Fruit fly (Drosophila melanogaster) whole organism, embryonic: Measurements from ENCODE around the gene CG15403.

ENCODE experiments used
- Adf1 ChIP-seq: fragments of 200-800 bp; sonication (Bioruptor generic); IDR thresholded peaks from 2 replicates; pipeline ENCODE4 v1.3.6; 2022; ENCODE audit warnings: missing biosample characterization, missing genetic modification characterization
- BEAF-32 ChIP-seq: fragments of 200-800 bp; sonication (Bioruptor generic); optimal IDR thresholded peaks from 3 replicates; lab custom pipeline; 2017; ENCODE audit warnings: missing biosample characterization, missing genetic modification characterization, mild to moderate bottlenecking, moderate library complexity, missing genetic modification reagents
- CG1233 ChIP-seq: fragments of 200-800 bp; sonication (Bioruptor generic); optimal IDR thresholded peaks from 4 replicates; lab custom pipeline; 2018; ENCODE audit warnings: missing biosample characterization, mild to moderate bottlenecking, missing genetic modification characterization
- CG12659 ChIP-seq: fragments of 200-800 bp; sonication (Bioruptor generic); optimal IDR thresholded peaks from 3 replicates; lab custom pipeline; 2017; ENCODE audit warnings: mild to moderate bottlenecking, missing biosample characterization, missing genetic modification reagents, missing genetic modification characterization
- CG13287 ChIP-seq: fragments of 200-800 bp; sonication (Bioruptor generic); IDR thresholded peaks from 2 replicates; pipeline ENCODE4 v1.3.6; 2022; ENCODE audit warnings: missing biosample characterization, missing genetic modification characterization; ENCODE audit not compliant: partially characterized antibody
- CG1603 ChIP-seq: fragments of 200-800 bp; sonication (Bioruptor generic); optimal IDR thresholded peaks from 2 replicates; lab custom pipeline; 2019; ENCODE audit warnings: missing biosample characterization, mild to moderate bottlenecking, missing genetic modification characterization, moderate library complexity
- CG16813 ChIP-seq: fragments of 200-800 bp; sonication (Bioruptor generic); IDR thresholded peaks from 3 replicates; pipeline ENCODE4 v1.3.6; 2022; ENCODE audit warnings: missing biosample characterization, missing genetic modification characterization; ENCODE audit not compliant: partially characterized antibody
- CG2129 ChIP-seq: fragments of 200-800 bp; sonication (Bioruptor generic); IDR thresholded peaks from 2 replicates; pipeline ENCODE4 v1.3.6; 2022; ENCODE audit warnings: missing biosample characterization, missing genetic modification characterization; ENCODE audit not compliant: partially characterized antibody
- CG4424 ChIP-seq: fragments of 200-800 bp; sonication (Bioruptor generic); optimal IDR thresholded peaks from 3 replicates; lab custom pipeline; 2016; ENCODE audit warnings: missing biosample characterization, missing genetic modification characterization
- CG6791 ChIP-seq: fragments of 200-800 bp; sonication (Bioruptor generic); IDR thresholded peaks from 3 replicates; pipeline ENCODE4 v1.3.6; 2022; ENCODE audit warnings: missing biosample characterization, missing genetic modification characterization; ENCODE audit not compliant: partially characterized antibody
- CG8281 ChIP-seq: fragments of 200-800 bp; sonication (Bioruptor generic); optimal IDR thresholded peaks from 2 replicates; lab custom pipeline; 2018; ENCODE audit warnings: missing biosample characterization, mild to moderate bottlenecking, missing genetic modification characterization, moderate library complexity
- CG8290 ChIP-seq, 3 experiments: fragments of 200-800 bp; sonication (Bioruptor generic); optimal IDR thresholded peaks; 2 replicates each; lab custom pipeline; 2016 to 2019; ENCODE audit warnings: missing biosample characterization in 3 of 3, missing genetic modification characterization in 3 of 3, mild to moderate bottlenecking in 2 of 3, moderate library complexity in 1 of 3
- CG9437 ChIP-seq: fragments of 200-800 bp; sonication (Bioruptor generic); optimal IDR thresholded peaks from 2 replicates; lab custom pipeline; 2018; ENCODE audit warnings: missing biosample characterization, mild to moderate bottlenecking, missing genetic modification characterization
- CG9727 ChIP-seq: fragments of 200-800 bp; sonication (Bioruptor generic); optimal IDR thresholded peaks from 3 replicates; lab custom pipeline; 2017; ENCODE audit warnings: missing biosample characterization, mild to moderate bottlenecking, missing genetic modification characterization
- Deaf1 ChIP-seq: fragments of 200-800 bp; optimal IDR thresholded peaks from 3 replicates; lab custom pipeline; 2019; ENCODE audit warnings: missing biosample characterization, mild to moderate bottlenecking, missing genetic modification characterization, moderate library complexity
- Dll ChIP-seq: fragments of 200-800 bp; sonication (Bioruptor generic); IDR thresholded peaks from 4 replicates; pipeline ENCODE4 v1.3.6; 2022; ENCODE audit warnings: missing biosample characterization, missing genetic modification characterization; ENCODE audit not compliant: partially characterized antibody
- Dref ChIP-seq: fragments of 200-800 bp; sonication (Bioruptor generic); IDR thresholded peaks from 2 replicates; pipeline ENCODE4 v1.3.6; 2022; ENCODE audit warnings: missing biosample characterization, missing genetic modification characterization
- E2f2 ChIP-seq: fragments of 200-800 bp; sonication (Bioruptor generic); IDR thresholded peaks from 2 replicates; pipeline ENCODE4 v1.3.6; 2022; ENCODE audit warnings: missing biosample characterization, missing genetic modification characterization
- Eip74EF ChIP-seq, 2 experiments: fragments of 200-800 bp in 1 of 2; fragments of >200 bp in 1 of 2; sonication (Bioruptor generic) in 1 of 2; optimal IDR thresholded peaks; 2 replicates each; lab custom pipeline; 2017 to 2019; ENCODE audit warnings: missing biosample characterization in 2 of 2, missing genetic modification characterization in 2 of 2, mild to moderate bottlenecking in 1 of 2, moderate library complexity in 1 of 2
- HLH4C ChIP-seq: fragments of 200-800 bp; sonication (Bioruptor generic); IDR thresholded peaks from 3 replicates; pipeline ENCODE4 v1.3.6; 2022; ENCODE audit warnings: missing biosample characterization, missing genetic modification characterization; ENCODE audit not compliant: partially characterized antibody
- MBD-R2 ChIP-seq: fragments of 200-800 bp; sonication (Bioruptor generic); IDR thresholded peaks from 2 replicates; pipeline ENCODE4 v1.3.6; 2022; ENCODE audit warnings: missing biosample characterization, missing genetic modification characterization
- Mes4 ChIP-seq: fragments of 200-800 bp; sonication (Bioruptor generic); optimal IDR thresholded peaks from 2 replicates; lab custom pipeline; 2016; ENCODE audit warnings: missing biosample characterization, missing genetic modification characterization
- Opbp ChIP-seq: fragments of 200-800 bp; sonication (Bioruptor generic); IDR thresholded peaks from 3 replicates; pipeline ENCODE4 v1.3.6; 2022; ENCODE audit warnings: missing biosample characterization, missing genetic modification characterization; ENCODE audit not compliant: partially characterized antibody
- Scr ChIP-seq: fragments of 200-800 bp; sonication (Bioruptor generic); IDR thresholded peaks from 2 replicates; pipeline ENCODE4 v1.3.6; 2022; ENCODE audit warnings: missing biosample characterization, missing genetic modification characterization; ENCODE audit not compliant: partially characterized antibody
- Ssrp ChIP-seq: fragments of 200-800 bp; sonication (Bioruptor generic); optimal IDR thresholded peaks from 2 replicates; lab custom pipeline; 2018; ENCODE audit warnings: missing biosample characterization, mild to moderate bottlenecking, missing genetic modification characterization, moderate library complexity
- YL-1 ChIP-seq: fragments of 200-800 bp; sonication (Bioruptor generic); optimal IDR thresholded peaks from 3 replicates; lab custom pipeline; 2017; ENCODE audit warnings: missing biosample characterization, mild to moderate bottlenecking, missing genetic modification characterization
- bbx ChIP-seq: fragments of 200-800 bp; sonication (Bioruptor generic); IDR thresholded peaks from 2 replicates; pipeline ENCODE4 v1.3.6; 2022; ENCODE audit warnings: missing biosample characterization, missing genetic modification characterization; ENCODE audit not compliant: partially characterized antibody
- bcd ChIP-seq: fragments of 200-800 bp; sonication (Bioruptor generic); optimal IDR thresholded peaks from 2 replicates; lab custom pipeline; 2017; ENCODE audit warnings: missing biosample characterization, mild to moderate bottlenecking, missing genetic modification characterization
- fru ChIP-seq: fragments of >200 bp; optimal IDR thresholded peaks from 2 replicates; lab custom pipeline; 2017
- jing ChIP-seq: fragments of 200-800 bp; sonication (Bioruptor generic); optimal IDR thresholded peaks from 2 replicates; lab custom pipeline; 2018; ENCODE audit warnings: missing biosample characterization, mild to moderate bottlenecking, missing genetic modification characterization
- knrl ChIP-seq: fragments of 200-800 bp; sonication (Bioruptor generic); IDR thresholded peaks from 3 replicates; pipeline ENCODE4 v1.3.6; 2022; ENCODE audit warnings: missing biosample characterization, missing genetic modification characterization; ENCODE audit not compliant: partially characterized antibody
- pzg ChIP-seq: fragments of 200-800 bp; sonication (Bioruptor generic); optimal IDR thresholded peaks from 3 replicates; lab custom pipeline; 2018; ENCODE audit warnings: missing biosample characterization, mild to moderate bottlenecking, missing genetic modification characterization, moderate library complexity
- repo ChIP-seq: fragments of 200-800 bp; sonication (Bioruptor generic); optimal IDR thresholded peaks from 2 replicates; lab custom pipeline; 2016; ENCODE audit warnings: missing biosample characterization, missing genetic modification characterization
- row ChIP-seq: fragments of 200-800 bp; sonication (Bioruptor generic); IDR thresholded peaks from 3 replicates; pipeline ENCODE4 v1.3.6; 2022; ENCODE audit warnings: missing biosample characterization, missing genetic modification characterization
- stwl ChIP-seq: fragments of 200-800 bp; sonication (Bioruptor generic); optimal IDR thresholded peaks from 3 replicates; lab custom pipeline; 2018; ENCODE audit warnings: missing biosample characterization, mild to moderate bottlenecking, missing genetic modification characterization, moderate library complexity
- tna ChIP-seq: fragments of 200-800 bp; sonication (Bioruptor generic); IDR thresholded peaks from 2 replicates; pipeline ENCODE4 v1.3.6; 2022; ENCODE audit warnings: missing biosample characterization, missing genetic modification characterization; ENCODE audit not compliant: partially characterized antibody
- unc-4 ChIP-seq: fragments of 200-800 bp; sonication (Bioruptor generic); IDR thresholded peaks from 2 replicates; pipeline ENCODE4 v1.3.6; 2022; ENCODE audit warnings: missing biosample characterization, missing genetic modification characterization; ENCODE audit not compliant: partially characterized antibody
- wdn ChIP-seq: fragments of 200-800 bp; sonication (Bioruptor generic); IDR thresholded peaks from 2 replicates; pipeline ENCODE4 v1.3.6; 2022; ENCODE audit warnings: missing biosample characterization, missing genetic modification characterization
- wek ChIP-seq: fragments of 200-800 bp; sonication (Bioruptor generic); optimal IDR thresholded peaks from 3 replicates; lab custom pipeline; 2018; ENCODE audit warnings: missing biosample characterization, mild to moderate bottlenecking, missing genetic modification characterization, moderate library complexity
- zen2 ChIP-seq: fragments of 200-800 bp; sonication (Bioruptor generic); IDR thresholded peaks from 3 replicates; pipeline ENCODE4 v1.3.6; 2022; ENCODE audit warnings: missing biosample characterization, missing genetic modification characterization; ENCODE audit not compliant: partially characterized antibody
- zfh1 ChIP-seq: fragments of 200-800 bp; sonication (Bioruptor generic); IDR thresholded peaks from 3 replicates; pipeline ENCODE4 v1.3.6; 2022; ENCODE audit warnings: missing biosample characterization, missing genetic modification characterization

Gene CG15403

DNA sequence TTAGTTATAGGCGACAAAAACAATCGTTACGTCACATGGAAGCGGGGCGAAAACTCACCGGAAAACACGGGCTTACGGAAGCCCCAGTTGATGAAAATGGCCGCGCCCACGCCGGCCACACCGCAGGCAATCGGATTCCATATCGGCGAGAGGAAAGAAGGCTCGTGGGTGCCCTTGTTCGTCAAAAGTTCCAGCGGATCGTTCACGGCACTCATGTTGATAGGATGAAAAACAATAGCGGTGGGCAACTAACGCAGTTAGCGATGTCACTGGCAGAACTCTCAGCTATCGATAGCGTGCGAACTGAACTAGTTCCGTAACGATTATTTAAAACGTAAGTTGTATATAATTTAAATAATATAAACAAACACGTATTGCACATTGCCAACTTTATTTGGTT, 17.0 kb downstream of the CG15403 start, which contains the start of gene ND-B14.5B (continued):
- TF ChIP-seq Deaf1 (tag; lab: Kevin White, UChicago) (no peak), tna (GFP tag; lab: Robert Waterston, UW) (peak; percentile 46), CG8281 (no peak), Dll (GFP tag; lab: Robert Waterston, UW) (peak; percentile 81), Dref (GFP tag; lab: Robert Waterston, UW) (peak; percentile 73), CG16813 (GFP tag; lab: Robert Waterston, UW) (peak; percentile 71), CG2129 (GFP tag; lab: Robert Waterston, UW) (0 out of 2 replicates have a peak, but pooled peaks have one; percentile 34), BEAF-32 (GFP tag; lab: Kevin White, UChicago) (peak; percentile 79), wdn (no peak), Opbp (GFP tag; lab: Robert Waterston, UW) (peak; percentile 85), repo (GFP tag; lab: Kevin White, UChicago) (no peak), jing (GFP tag; lab: Kevin White, UChicago) (no peak), CG12659 (GFP tag; lab: Kevin White, UChicago) (peak; percentile 5), CG13287 (GFP tag; lab: Robert Waterston, UW) (peak; percentile 82), row (GFP tag; lab: Robert Waterston, UW) (peak; percentile 44; the same call in 1 of the 3 replicates), CG1603 (peak; percentile 25), zfh1 (0 out of 3 replicates have a peak, but pooled peaks have one; percentile 6), Mes4 (peak; percentile 6), Ssrp (tag; lab: Kevin White, UChicago) (no peak), bbx (GFP tag; lab: Robert Waterston, UW) (peak; percentile 82), wek (GFP tag; lab: Kevin White, UChicago) (no peak), CG6791 (GFP tag; lab: Robert Waterston, UW) (peak; percentile 76; the same call in 2 of the 3 replicates), MBD-R2 (GFP tag; lab: Robert Waterston, UW) (peak; percentile 41; the same call in 1 of the 2 replicates), CG4424 (no peak), CG9727 (no peak), knrl (peak; percentile 73), Scr (peak; percentile 77), YL-1 (GFP tag; lab: Kevin White, UChicago) (peak; percentile 41), unc-4 (GFP tag; lab: Robert Waterston, UW) (peak; percentile 75), Adf1 (GFP tag; lab: Robert Waterston, UW) (no peak), fru (lab: Kevin White, UChicago) (no peak), E2f2 (GFP tag; lab: Robert Waterston, UW) (peak; percentile 61), zen2 (GFP tag; lab: Robert Waterston, UW) (peak; percentile 35; the same call in 1 of the 3 replicates), bcd (GFP tag; lab: Kevin White, UChicago) (no peak), Eip74EF (GFP tag; optimal IDR thresholded peaks at IDR 0.05; lab: Kevin White, UChicago) (no peak), CG8290 (GFP tag; optimal IDR thresholded peaks at IDR 0.05; lab: Kevin White, UChicago) (no peak), CG8290 (tag; optimal IDR thresholded peaks at IDR 0.05; lab: Kevin White, UChicago) (peak in 1 of 2 experiments; percentile 1), HLH4C (GFP tag; lab: Robert Waterston, UW) (peak; percentile 63; the same call in 2 of the 3 replicates), CG1233 (GFP tag; lab: Kevin White, UChicago) (no peak), CG9437 (GFP tag; lab: Kevin White, UChicago) (peak; percentile 85), pzg (GFP tag; lab: Kevin White, UChicago) (peak; percentile 59), stwl (tag; lab: Kevin White, UChicago) (peak; percentile 40)
